Fruit fly (Drosophila melanogaster) S2 (cell line): ENCODE data around the gene Trm7-32.

Experiments
- CG8478 ChIP-seq: fragments of >200 bp; optimal IDR thresholded peaks from 2 replicates; lab custom pipeline; 2018
- CTCF ChIP-seq, 2 experiments: fragments of >200 bp; optimal IDR thresholded peaks; 2 replicates each; lab custom pipeline; 2018

- no peak for TF ChIP-seq CG8478 (lab: Kevin White, UChicago)
- no peak for TF ChIP-seq CTCF (optimal IDR thresholded peaks at IDR 0.05; lab: Kevin White, UChicago)
Observed at dm6 chr3R:17054528-17054927, 14.0 kb downstream of the Trm7-32 start.
